Worm (Caenorhabditis elegans) whole organism, L4 larva: ENCODE measurements around the gene best-20.

Source experiments
- ZK546.5 ChIP-seq, 2 experiments: sonication (generic microtip); optimal IDR thresholded peaks; 2 replicates each; lab custom pipeline; 2017; ENCODE audit warnings: missing biosample characterization in 2 of 2, missing genetic modification characterization in 2 of 2
- ama-1 ChIP-seq: fragments of 150-350 bp; optimal IDR thresholded peaks from 2 replicates; lab custom pipeline; 2014; ENCODE audit warnings: inconsistent platforms, mixed read lengths
- ceh-28 ChIP-seq: fragments of 150-350 bp; optimal IDR thresholded peaks from 2 replicates; lab custom pipeline; 2014; ENCODE audit warnings: missing biosample characterization, missing genetic modification reagents, missing genetic modification characterization
- ces-1 ChIP-seq: fragments of 150-350 bp; sonication (generic microtip); optimal IDR thresholded peaks from 4 replicates; lab custom pipeline; 2014; ENCODE audit warnings: missing biosample characterization, missing genetic modification reagents, missing genetic modification characterization
- dve-1 ChIP-seq: sonication (generic microtip); optimal IDR thresholded peaks from 2 replicates; lab custom pipeline; 2017; ENCODE audit warnings: antibody characterized with exemption, mild to moderate bottlenecking, missing genetic modification characterization, missing compliant biosample characterization; ENCODE audit not compliant: insufficient read depth
- lin-13 ChIP-seq: fragments of 150-350 bp; optimal IDR thresholded peaks from 2 replicates; lab custom pipeline; 2014; ENCODE audit warnings: missing biosample characterization, missing genetic modification reagents, missing genetic modification characterization
- mdl-1 ChIP-seq, 2 experiments: fragments of 150-350 bp in 1 of 2; sonication (generic microtip) in 1 of 2; optimal IDR thresholded peaks; 2 replicates each; lab custom pipeline; 2014 to 2017; ENCODE audit warnings: missing biosample characterization in 2 of 2, missing genetic modification characterization in 2 of 2
- nhr-237 ChIP-seq: sonication (generic microtip); optimal IDR thresholded peaks from 2 replicates; lab custom pipeline; 2017; ENCODE audit warnings: missing biosample characterization, missing genetic modification characterization
- nhr-41 ChIP-seq: fragments of 200-800 bp; sonication (Bioruptor generic); IDR thresholded peaks from 2 replicates; pipeline ENCODE4 v1.3.6; 2022; ENCODE audit warnings: missing genetic modification reagents, missing genetic modification characterization, missing compliant biosample characterization
- nhr-6 ChIP-seq: fragments of 150-350 bp; optimal IDR thresholded peaks from 2 replicates; lab custom pipeline; 2014; ENCODE audit warnings: missing biosample characterization, missing genetic modification characterization
- pqm-1 ChIP-seq: sonication (generic microtip); optimal IDR thresholded peaks from 2 replicates; lab custom pipeline; 2017; ENCODE audit warnings: missing biosample characterization, missing genetic modification characterization
- ztf-11 ChIP-seq: fragments of 150-350 bp; optimal IDR thresholded peaks from 2 replicates; lab custom pipeline; 2014; ENCODE audit warnings: missing biosample characterization, missing genetic modification characterization

DNA sequence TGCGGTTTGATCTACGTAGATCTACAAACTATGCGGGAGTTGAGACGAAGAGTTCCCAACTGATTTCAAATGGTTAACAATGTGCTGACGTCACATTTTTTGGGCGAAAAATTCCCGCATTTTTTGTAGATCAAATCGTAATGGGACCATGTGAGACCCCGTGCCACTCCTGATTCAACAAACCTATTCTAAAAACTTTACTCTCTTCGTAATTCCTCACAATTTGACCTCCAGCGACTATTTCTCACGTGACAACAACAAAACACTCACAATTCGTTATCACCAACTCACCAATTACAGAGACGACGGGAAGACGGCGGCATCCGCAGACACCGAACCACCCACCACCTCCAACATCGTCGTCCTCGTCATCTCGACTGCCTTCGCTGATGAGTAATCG, 12.3 kb upstream of the best-20 start, which contains the start of gene siah-1:
- TF ChIP-seq pqm-1 (tag; lab: Kevin White, UChicago) = no peak
- no peak for TF ChIP-seq lin-13 (GFP tag; lab: Kevin White, UChicago)
- no peak for TF ChIP-seq nhr-6
- no peak for TF ChIP-seq mdl-1 (tag; optimal IDR thresholded peaks at IDR 0.05; lab: Kevin White, UChicago)
- no peak for TF ChIP-seq dve-1 (tag; lab: Kevin White, UChicago)
- no peak for TF ChIP-seq ceh-28 (tag; lab: Kevin White, UChicago)
- TF ChIP-seq ztf-11 (tag; lab: Kevin White, UChicago) = no peak
- TF ChIP-seq nhr-41 = no peak
- TF ChIP-seq ces-1 (GFP tag; lab: Kevin White, UChicago) = no peak
- TF ChIP-seq ama-1 = no peak
- TF ChIP-seq nhr-237 (tag; lab: Kevin White, UChicago) = no peak
- TF ChIP-seq ZK546.5 (tag; optimal IDR thresholded peaks at IDR 0.05; lab: Kevin White, UChicago) = no peak
